Fruit fly (Drosophila melanogaster): ENCODE results near the gene CG1607.

The CG1607 gene

DNA sequence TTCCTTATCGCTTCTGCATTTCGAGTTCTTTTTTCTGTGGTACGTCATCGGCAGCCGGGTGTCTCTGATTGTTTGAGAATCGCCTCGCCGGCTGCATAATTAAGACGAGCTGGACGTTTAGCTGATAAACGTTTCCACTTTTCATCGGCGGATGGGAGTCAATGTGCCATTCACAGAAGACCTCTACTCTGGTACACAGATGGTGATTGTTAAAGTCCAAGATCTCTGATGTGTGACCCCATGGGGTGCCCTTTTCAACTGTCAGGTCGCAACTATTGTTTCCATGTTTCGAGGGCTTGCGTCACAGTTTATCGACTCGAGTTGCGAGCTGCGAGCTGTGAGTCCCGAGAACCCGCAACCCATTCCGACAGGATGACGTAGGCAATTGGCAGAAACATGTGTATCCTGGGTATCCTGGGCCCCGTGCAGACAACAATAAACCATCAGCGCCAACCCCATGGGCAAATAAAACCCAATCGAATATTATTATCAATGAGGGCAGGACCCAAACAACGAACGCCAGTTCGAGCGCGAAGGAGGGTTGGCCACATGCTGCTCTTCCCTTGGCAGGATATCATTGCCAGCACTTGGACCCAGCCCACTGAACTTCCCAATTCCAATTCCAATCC, 25.2 kb downstream of the CG1607 start:
- peak; percentile 97 for TF ChIP-seq svp (GFP tag)
- peak; percentile 7 for TF ChIP-seq CG6808 (GFP tag; optimal IDR thresholded peaks at IDR 0.05)
- TF ChIP-seq Hr38 (GFP tag; optimal IDR thresholded peaks at IDR 0.05) = no peak

DNA sequence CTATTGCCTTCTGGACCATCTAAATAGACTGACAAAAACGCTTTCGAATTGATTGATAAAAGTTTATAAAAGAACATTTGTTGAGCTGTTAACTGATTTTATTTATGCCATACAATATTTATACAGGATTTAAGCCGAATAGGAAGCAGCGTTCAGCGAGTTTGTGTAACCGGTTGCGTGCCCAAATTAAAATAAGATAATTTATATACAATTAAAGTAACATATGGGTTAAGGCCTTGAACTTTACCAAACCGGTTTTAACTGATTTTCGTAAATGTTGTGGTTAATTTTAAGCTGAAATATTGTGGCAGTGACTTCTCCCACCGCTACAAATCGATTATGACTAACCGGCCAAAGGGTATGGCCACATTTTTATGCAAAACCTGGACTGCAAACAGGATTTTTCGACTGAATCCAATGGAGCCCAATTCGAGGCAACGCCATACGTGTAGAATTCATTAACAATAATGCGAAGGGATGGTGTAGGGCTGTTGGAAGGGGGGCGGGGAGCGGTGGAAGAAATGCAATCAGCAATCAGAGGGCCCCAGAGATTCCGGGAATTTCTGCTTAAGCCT, 27.8 kb downstream of the CG1607 start:
- TF ChIP-seq CG31627 (GFP tag; optimal IDR thresholded peaks at IDR 0.05) = peak; percentile 27
- no peak for TF ChIP-seq CG11294 (GFP tag; IDR thresholded peaks at IDR 0.05)
- peak; percentile 36 for TF ChIP-seq Smox (GFP tag; optimal IDR thresholded peaks at IDR 0.05)
- TF ChIP-seq Eip78C (GFP tag) = peak; percentile 55
- TF ChIP-seq Met (GFP tag; optimal IDR thresholded peaks at IDR 0.05) = peak; percentile 22
- no peak for TF ChIP-seq CG16779 (tag; optimal IDR thresholded peaks at IDR 0.05)
- TF ChIP-seq dac (GFP tag; optimal IDR thresholded peaks at IDR 0.05) = no peak
- peak; percentile 18 for TF ChIP-seq OdsH (GFP tag; optimal IDR thresholded peaks at IDR 0.05)
- TF ChIP-seq lz (GFP tag; optimal IDR thresholded peaks at IDR 0.05) = peak; percentile 39
- peak; percentile 32 for TF ChIP-seq pdm3 (GFP tag; optimal IDR thresholded peaks at IDR 0.05)
- TF ChIP-seq Eip75B (GFP tag; optimal IDR thresholded peaks at IDR 0.05) = peak; percentile 35
- peak; percentile 48 for TF ChIP-seq esn (GFP tag; optimal IDR thresholded peaks at IDR 0.05)
- no peak for TF ChIP-seq CG8119 (GFP tag; IDR thresholded peaks at IDR 0.05)
- TF ChIP-seq CG34406 (GFP tag; optimal IDR thresholded peaks at IDR 0.05) = peak; percentile 6
- peak; percentile 42 for TF ChIP-seq topi (GFP tag; optimal IDR thresholded peaks at IDR 0.05)
- TF ChIP-seq vri (GFP tag; optimal IDR thresholded peaks at IDR 0.05) = no peak
- TF ChIP-seq svp (GFP tag) = peak; percentile 68
- TF ChIP-seq CG1621 (tag; optimal IDR thresholded peaks at IDR 0.05) = peak; percentile 7

DNA sequence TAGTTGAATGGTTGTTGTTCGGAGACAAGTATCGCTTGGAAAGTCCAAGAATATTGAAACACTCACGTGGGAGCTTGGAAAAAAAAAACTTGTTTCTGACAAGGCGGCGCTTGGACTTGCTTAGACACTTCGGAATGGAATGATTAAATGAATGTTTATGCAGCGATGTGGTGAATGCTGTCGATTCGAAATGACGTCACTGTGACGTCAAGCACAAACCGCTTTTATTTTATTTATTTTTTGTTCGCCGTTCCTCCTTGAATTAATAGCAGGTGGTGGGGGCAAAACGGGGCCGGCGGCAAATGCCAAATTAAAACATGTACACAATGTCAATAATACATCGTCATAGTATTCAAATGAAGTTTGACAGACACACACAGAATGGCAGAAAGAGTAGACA, 37.6 kb downstream of the CG1607 start:
- no peak for TF ChIP-seq svp (GFP tag)
- TF ChIP-seq CG1621 (tag; optimal IDR thresholded peaks at IDR 0.05) = no peak
- TF ChIP-seq fkh (GFP tag; optimal IDR thresholded peaks at IDR 0.05) = peak; percentile 59

DNA sequence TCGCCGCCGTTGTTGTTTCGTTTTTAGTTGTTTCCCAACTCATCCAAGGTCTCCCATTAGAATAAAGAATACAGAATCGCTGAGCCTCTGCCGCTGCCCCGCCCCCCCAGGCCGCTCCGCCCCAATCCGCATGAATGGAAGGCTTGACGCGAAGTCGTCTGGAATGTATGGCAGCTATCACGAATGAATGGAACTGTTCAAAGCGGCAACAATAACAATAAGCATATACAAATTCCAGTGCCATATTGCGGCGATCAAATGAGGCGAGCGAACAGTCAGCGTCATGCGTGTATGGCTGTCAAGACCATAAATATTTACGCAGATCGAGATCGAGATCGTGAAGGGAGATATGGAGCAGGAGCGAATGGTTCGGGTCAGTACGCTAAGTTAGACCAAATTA, 38.8 kb downstream of the CG1607 start:
- TF ChIP-seq Eip78C (GFP tag) (peak; percentile 23), CG16779 (tag; optimal IDR thresholded peaks at IDR 0.05) (no peak)

DNA sequence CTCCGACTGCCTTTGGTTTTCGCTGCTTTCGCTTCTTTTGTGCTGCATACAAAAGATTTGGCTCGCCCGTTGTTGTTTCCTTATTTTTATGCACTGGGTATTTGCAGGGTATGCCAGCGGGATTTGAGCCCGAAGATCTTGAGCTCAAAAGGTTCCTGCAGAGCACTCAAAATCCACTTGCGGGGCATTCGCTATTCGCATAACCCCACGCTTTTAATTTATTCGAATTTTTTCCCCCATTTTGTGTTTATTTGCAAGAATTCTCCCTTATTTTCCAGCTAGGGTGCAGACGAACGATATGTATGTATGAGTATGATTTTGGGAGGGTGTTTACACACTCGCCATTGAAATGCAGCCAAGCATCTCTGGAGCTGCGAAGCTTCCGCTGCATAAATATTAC, 40.1 kb downstream of the CG1607 start:
- TF ChIP-seq achi (GFP tag; optimal IDR thresholded peaks at IDR 0.05) (no peak), Blimp-1 (GFP tag; optimal IDR thresholded peaks at IDR 0.05) (no peak), CG34406 (GFP tag; optimal IDR thresholded peaks at IDR 0.05) (peak; percentile 6), CG10669 (GFP tag; optimal IDR thresholded peaks at IDR 0.05) (peak; percentile 11), ss (GFP tag; optimal IDR thresholded peaks at IDR 0.05) (no peak), Hr38 (GFP tag; optimal IDR thresholded peaks at IDR 0.05) (no peak), CG16779 (tag; optimal IDR thresholded peaks at IDR 0.05) (no peak), CG3032 (tag; optimal IDR thresholded peaks at IDR 0.05) (no peak), cyc (GFP tag; optimal IDR thresholded peaks at IDR 0.05) (peak; percentile 2), CG15336 (GFP tag; IDR thresholded peaks at IDR 0.05) (no peak), fd85E (GFP tag; optimal IDR thresholded peaks at IDR 0.05) (no peak), topi (GFP tag; optimal IDR thresholded peaks at IDR 0.05) (no peak), Ets21C (GFP tag; optimal IDR thresholded peaks at IDR 0.05) (no peak), CG3919 (GFP tag; optimal IDR thresholded peaks at IDR 0.05) (no peak), net (GFP tag; optimal IDR thresholded peaks at IDR 0.05) (no peak), Eip75B (GFP tag; optimal IDR thresholded peaks at IDR 0.05) (peak; percentile 24), Ets96B (tag; optimal IDR thresholded peaks at IDR 0.05) (peak; percentile 0), CG11294 (GFP tag; IDR thresholded peaks at IDR 0.05) (no peak), CG11902 (GFP tag; optimal IDR thresholded peaks at IDR 0.05) (no peak), Sox14 (GFP tag; optimal IDR thresholded peaks at IDR 0.05) (no peak), acj6 (GFP tag; optimal IDR thresholded peaks at IDR 0.05) (peak; percentile 31), fkh (GFP tag; optimal IDR thresholded peaks at IDR 0.05) (no peak), CG31627 (GFP tag; optimal IDR thresholded peaks at IDR 0.05) (peak; percentile 30), Sox102F (GFP tag; optimal IDR thresholded peaks at IDR 0.05) (peak; percentile 49), salr (GFP tag; optimal IDR thresholded peaks at IDR 0.05) (no peak), dsx (GFP tag; optimal IDR thresholded peaks at IDR 0.05; ENCODE audit: poor library complexity, severe bottlenecking) (no peak), eg (GFP tag; IDR thresholded peaks at IDR 0.05) (no peak), CG8319 (GFP tag; optimal IDR thresholded peaks at IDR 0.05) (no peak), lz (GFP tag; optimal IDR thresholded peaks at IDR 0.05) (peak; percentile 29), CG4318 (GFP tag; optimal IDR thresholded peaks at IDR 0.05) (no peak), CG6808 (GFP tag; optimal IDR thresholded peaks at IDR 0.05) (no peak)

Measured in whole organism, prepupa.